Comparison of ENCODE assay signal across 4 worm cellular contexts in the genomic region with DNA sequence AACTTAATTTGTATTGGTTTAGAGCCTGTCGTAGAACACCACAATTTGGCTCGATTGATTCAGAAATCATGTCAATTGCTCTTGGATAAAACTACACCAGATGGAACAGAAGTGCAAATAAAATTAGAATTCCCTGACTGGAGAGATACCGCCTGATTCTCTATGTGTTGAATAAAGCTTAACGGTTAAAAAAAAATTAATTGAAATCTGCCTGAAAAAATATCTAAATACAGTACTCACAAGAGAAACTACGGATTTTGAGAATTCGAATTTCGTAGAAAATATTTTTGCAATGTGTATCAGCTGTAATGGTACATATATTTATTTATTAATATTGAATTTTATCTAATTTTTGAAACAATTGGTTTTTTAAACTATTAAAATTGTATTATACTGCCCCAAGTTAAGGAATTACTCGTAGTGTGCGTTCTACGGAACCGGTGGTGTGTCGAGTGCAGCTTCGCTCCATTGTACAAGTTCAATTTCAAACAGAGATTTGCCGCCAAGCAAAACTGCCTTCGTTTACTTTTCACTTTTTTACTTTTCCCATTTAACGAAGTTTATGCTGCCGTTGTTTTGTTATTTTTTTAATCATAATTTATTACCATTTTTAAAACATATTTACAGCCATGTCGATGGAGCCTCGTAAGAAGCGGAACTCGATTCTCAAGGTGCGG.
A peak's percentile ranks its signal among the peaks of the same experiment; 100 is the strongest.
TF ChIP-seq lines count a peak whose summit lies in the region.

A gene (plus strand): TSS at position 626 of the 677 bp plus-strand sequence.

TF ChIP-seq in whole organism, L2 larva, 48 proteins besides CTCF, POLR2A, EP300 and RAD21:
- TF ChIP-seq crh-2 (tag; optimal IDR thresholded peaks at IDR 0.05; lab: Kevin White, UChicago) (peak; percentile 7), nhr-129 (tag; optimal IDR thresholded peaks at IDR 0.05; lab: Kevin White, UChicago) (peak; percentile 76), snpc-4 (tag; optimal IDR thresholded peaks at IDR 0.05; lab: Kevin White, UChicago) (peak; percentile 9), Y55F3AM.14 (GFP tag; optimal IDR thresholded peaks at IDR 0.05; lab: Kevin White, UChicago) (no peak), C34F6.9 (tag; optimal IDR thresholded peaks at IDR 0.05; lab: Kevin White, UChicago) (peak; percentile 65), fos-1 (tag; optimal IDR thresholded peaks at IDR 0.05; lab: Kevin White, UChicago) (peak; percentile 2), nhr-12 (tag; optimal IDR thresholded peaks at IDR 0.05; lab: Kevin White, UChicago) (no peak), nhr-21 (tag; optimal IDR thresholded peaks at IDR 0.05; lab: Kevin White, UChicago) (no peak), alr-1 (tag; optimal IDR thresholded peaks at IDR 0.05; lab: Kevin White, UChicago) (no peak), ztf-4 (tag; optimal IDR thresholded peaks at IDR 0.05; lab: Kevin White, UChicago) (no peak), gmeb-1 (tag; optimal IDR thresholded peaks at IDR 0.05; lab: Kevin White, UChicago) (peak; percentile 73), peb-1 (tag; optimal IDR thresholded peaks at IDR 0.05; lab: Kevin White, UChicago) (no peak), unc-55 (GFP tag; optimal IDR thresholded peaks at IDR 0.05; lab: Kevin White, UChicago) (peak; percentile 84), lsy-2 (tag; optimal IDR thresholded peaks at IDR 0.05; lab: Kevin White, UChicago) (peak in 1 of 2 experiments; percentile 72), sma-3 (GFP tag; optimal IDR thresholded peaks at IDR 0.05; lab: Kevin White, UChicago) (no peak), sem-4 (tag; optimal IDR thresholded peaks at IDR 0.05; lab: Kevin White, UChicago) (no peak)

TF ChIP-seq in whole organism, L4 larva, 104 proteins besides CTCF, POLR2A, EP300 and RAD21 (continues in another document):
- peak; percentile 34; the same call in 1 of the 2 replicates for TF ChIP-seq vab-7 (GFP tag; IDR thresholded peaks at IDR 0.05; lab: Robert Waterston, UW)
- no peak for TF ChIP-seq pha-4 (GFP tag; IDR thresholded peaks at IDR 0.05; lab: Robert Waterston, UW)
- peak; percentile 85 for TF ChIP-seq pha-4 (tag; optimal IDR thresholded peaks at IDR 0.05; lab: Kevin White, UChicago)
- TF ChIP-seq F26F4.8 (GFP tag; conservative IDR thresholded peaks at IDR 0.05; lab: Robert Waterston, UW), result no peak
- no peak for TF ChIP-seq mep-1 (tag; optimal IDR thresholded peaks at IDR 0.05; lab: Kevin White, UChicago)
- no peak for TF ChIP-seq nhr-11 (tag; optimal IDR thresholded peaks at IDR 0.05; lab: Kevin White, UChicago)
- no peak for TF ChIP-seq Y75B8A.6 (GFP tag; IDR thresholded peaks at IDR 0.05; lab: Robert Waterston, UW)
- no peak for TF ChIP-seq ceh-28 (tag; optimal IDR thresholded peaks at IDR 0.05; lab: Kevin White, UChicago)
- no peak for TF ChIP-seq nhr-42 (GFP tag; IDR thresholded peaks at IDR 0.05; lab: Robert Waterston, UW)
- no peak for TF ChIP-seq dmd-6 (GFP tag; IDR thresholded peaks at IDR 0.05; lab: Robert Waterston, UW)
- no peak for TF ChIP-seq duxl-1 (tag; optimal IDR thresholded peaks at IDR 0.05; lab: Kevin White, UChicago; ENCODE audit: poor library complexity)
- no peak for TF ChIP-seq mxl-2 (GFP tag; conservative IDR thresholded peaks at IDR 0.05; lab: Robert Waterston, UW)
- no peak for TF ChIP-seq snpc-1.2 (GFP tag; IDR thresholded peaks at IDR 0.05; lab: Robert Waterston, UW)
- peak; percentile 97 for TF ChIP-seq unc-130 (GFP tag; optimal IDR thresholded peaks at IDR 0.05; lab: Kevin White, UChicago)
- no peak for TF ChIP-seq egl-43 (GFP tag; IDR thresholded peaks at IDR 0.05; lab: Robert Waterston, UW)
- no peak for TF ChIP-seq zag-1 (tag; optimal IDR thresholded peaks at IDR 0.05; lab: Kevin White, UChicago)
- TF ChIP-seq sdz-12 (GFP tag; optimal IDR thresholded peaks at IDR 0.05; lab: Kevin White, UChicago), result no peak
- TF ChIP-seq nhr-77 (tag; optimal IDR thresholded peaks at IDR 0.05; lab: Kevin White, UChicago), result peak; percentile 14
- no peak for TF ChIP-seq skn-1 (tag; optimal IDR thresholded peaks at IDR 0.05; lab: Kevin White, UChicago)
- TF ChIP-seq aha-1 (tag; lab: Kevin White, UChicago), result peak; percentile 84
- no peak for TF ChIP-seq tra-1 (GFP tag; IDR thresholded peaks at IDR 0.05; lab: Robert Waterston, UW)
- no peak for TF ChIP-seq spr-1 (tag; optimal IDR thresholded peaks at IDR 0.05; lab: Kevin White, UChicago)
- peak; percentile 88 for TF ChIP-seq mes-2 (tag; optimal IDR thresholded peaks at IDR 0.05; lab: Kevin White, UChicago; ENCODE audit: poor library complexity, severe bottlenecking)
- no peak for TF ChIP-seq fkh-10 (GFP tag; optimal IDR thresholded peaks at IDR 0.05; lab: Kevin White, UChicago)

TF ChIP-seq in whole organism, late embryonic, 69 proteins besides CTCF, POLR2A, EP300 and RAD21 (continues in another document):
- TF ChIP-seq C08G9.2 (tag; optimal IDR thresholded peaks at IDR 0.05; lab: Kevin White, UChicago) (peak; percentile 68), pha-4 (tag; optimal IDR thresholded peaks at IDR 0.05; lab: Kevin White, UChicago) (no peak), fkh-10 (GFP tag; optimal IDR thresholded peaks at IDR 0.05; lab: Kevin White, UChicago) (no peak), elt-4 (tag; optimal IDR thresholded peaks at IDR 0.05; lab: Kevin White, UChicago) (no peak), madf-2 (tag; optimal IDR thresholded peaks at IDR 0.05; lab: Kevin White, UChicago) (peak; percentile 20), F13H6.1 (tag; optimal IDR thresholded peaks at IDR 0.05; lab: Kevin White, UChicago) (peak; percentile 2), Y22D7AL.16 (tag; optimal IDR thresholded peaks at IDR 0.05; lab: Kevin White, UChicago) (no peak), ceh-22 (tag; optimal IDR thresholded peaks at IDR 0.05; lab: Kevin White, UChicago) (no peak), unc-86 (tag; optimal IDR thresholded peaks at IDR 0.05; lab: Kevin White, UChicago) (peak; percentile 25), nhr-11 (tag; optimal IDR thresholded peaks at IDR 0.05; lab: Kevin White, UChicago) (no peak), ahr-1 (tag; optimal IDR thresholded peaks at IDR 0.05; lab: Kevin White, UChicago) (peak; percentile 50), pat-9 (tag; optimal IDR thresholded peaks at IDR 0.05; lab: Kevin White, UChicago) (no peak), hlh-8 (tag; optimal IDR thresholded peaks at IDR 0.05; lab: Kevin White, UChicago) (peak; percentile 65), lin-11 (tag; optimal IDR thresholded peaks at IDR 0.05; lab: Kevin White, UChicago) (no peak), fkh-6 (tag; optimal IDR thresholded peaks at IDR 0.05; lab: Kevin White, UChicago) (no peak), hlh-15 (tag; optimal IDR thresholded peaks at IDR 0.05; lab: Kevin White, UChicago) (no peak), ceh-9 (tag; optimal IDR thresholded peaks at IDR 0.05; lab: Kevin White, UChicago) (no peak), zip-5 (tag; optimal IDR thresholded peaks at IDR 0.05; lab: Kevin White, UChicago) (peak; percentile 87), K02D7.2 (tag; optimal IDR thresholded peaks at IDR 0.05; lab: Kevin White, UChicago) (no peak), rnt-1 (tag; optimal IDR thresholded peaks at IDR 0.05; lab: Kevin White, UChicago) (peak; percentile 10), pqm-1 (tag; optimal IDR thresholded peaks at IDR 0.05; lab: Kevin White, UChicago) (no peak), ceh-31 (tag; optimal IDR thresholded peaks at IDR 0.05; lab: Kevin White, UChicago) (peak; percentile 89), lim-6 (tag; optimal IDR thresholded peaks at IDR 0.05; lab: Kevin White, UChicago) (peak; percentile 1), nfya-1 (tag; optimal IDR thresholded peaks at IDR 0.05; lab: Kevin White, UChicago) (peak; percentile 33), fax-1 (tag; optimal IDR thresholded peaks at IDR 0.05; lab: Kevin White, UChicago) (peak; percentile 69), hlh-30 (tag; optimal IDR thresholded peaks at IDR 0.05; lab: Kevin White, UChicago; ENCODE audit: insufficient read depth) (no peak)

TF ChIP-seq in whole organism, mixed stage, embryonic, 35 proteins besides CTCF, POLR2A, EP300 and RAD21 (continues in another document):
- peak; percentile 18 for TF ChIP-seq sem-2 (GFP tag; optimal IDR thresholded peaks at IDR 0.05; lab: Kevin White, UChicago)
- no peak for TF ChIP-seq ceh-43 (GFP tag; optimal IDR thresholded peaks at IDR 0.05; lab: Kevin White, UChicago)
- no peak for TF ChIP-seq nhr-76 (tag; optimal IDR thresholded peaks at IDR 0.05; lab: Kevin White, UChicago)
- no peak for TF ChIP-seq mab-5 (tag; optimal IDR thresholded peaks at IDR 0.05; lab: Kevin White, UChicago)
- TF ChIP-seq ceh-83 (GFP tag; optimal IDR thresholded peaks at IDR 0.05; lab: Kevin White, UChicago), result no peak
- peak; percentile 83 for TF ChIP-seq lin-13 (tag; optimal IDR thresholded peaks at IDR 0.05; lab: Kevin White, UChicago)
- peak; percentile 12 for TF ChIP-seq hlh-1 (tag; optimal IDR thresholded peaks at IDR 0.05; lab: Kevin White, UChicago)
- TF ChIP-seq ham-2 (GFP tag; optimal IDR thresholded peaks at IDR 0.05; lab: Kevin White, UChicago), result no peak
- no peak for TF ChIP-seq nhr-2 (tag; optimal IDR thresholded peaks at IDR 0.05; lab: Kevin White, UChicago)
- no peak for TF ChIP-seq unc-62 (GFP tag; optimal IDR thresholded peaks at IDR 0.05; lab: Kevin White, UChicago)
- TF ChIP-seq blmp-1 (tag; optimal IDR thresholded peaks at IDR 0.05; lab: Kevin White, UChicago), result no peak
- no peak for TF ChIP-seq elt-1 (tag; optimal IDR thresholded peaks at IDR 0.05; lab: Kevin White, UChicago; ENCODE audit: borderline replicate concordance, insufficient read depth)
- TF ChIP-seq elt-3 (tag; optimal IDR thresholded peaks at IDR 0.05; lab: Kevin White, UChicago), result no peak
- TF ChIP-seq mep-1 (tag; optimal IDR thresholded peaks at IDR 0.05; lab: Kevin White, UChicago), result peak; percentile 68
- TF ChIP-seq ceh-39 (tag; optimal IDR thresholded peaks at IDR 0.05; lab: Kevin White, UChicago), result no peak
- peak; percentile 32 for TF ChIP-seq pha-4 (tag; optimal IDR thresholded peaks at IDR 0.05; lab: Kevin White, UChicago)
- peak; percentile 80 for TF ChIP-seq lsy-2 (tag; optimal IDR thresholded peaks at IDR 0.05; lab: Kevin White, UChicago)
- TF ChIP-seq nhr-237 (tag; optimal IDR thresholded peaks at IDR 0.05; lab: Kevin White, UChicago), result peak; percentile 58
- TF ChIP-seq ztf-11 (tag; optimal IDR thresholded peaks at IDR 0.05; lab: Kevin White, UChicago), result no peak
- TF ChIP-seq unc-39 (tag; optimal IDR thresholded peaks at IDR 0.05; lab: Kevin White, UChicago), result no peak
- TF ChIP-seq nhr-28 (tag; optimal IDR thresholded peaks at IDR 0.05; lab: Kevin White, UChicago), result no peak
- peak; percentile 59 for TF ChIP-seq cnd-1 (tag; optimal IDR thresholded peaks at IDR 0.05; lab: Kevin White, UChicago)
- TF ChIP-seq sptf-1 (tag; optimal IDR thresholded peaks at IDR 0.05; lab: Kevin White, UChicago), result no peak
- TF ChIP-seq M03D4.4 (tag; optimal IDR thresholded peaks at IDR 0.05; lab: Kevin White, UChicago), result no peak
- TF ChIP-seq nhr-12 (tag; optimal IDR thresholded peaks at IDR 0.05; lab: Kevin White, UChicago), result no peak
- no peak for TF ChIP-seq mls-2 (tag; optimal IDR thresholded peaks at IDR 0.05; lab: Kevin White, UChicago)
- TF ChIP-seq tbx-8 (GFP tag; optimal IDR thresholded peaks at IDR 0.05; lab: Kevin White, UChicago), result no peak
- peak; percentile 19 for TF ChIP-seq bed-3 (GFP tag; optimal IDR thresholded peaks at IDR 0.05; lab: Kevin White, UChicago)
- TF ChIP-seq flh-1 (GFP tag; optimal IDR thresholded peaks at IDR 0.05; lab: Kevin White, UChicago), result no peak
